Fruit fly (Drosophila melanogaster) whole organism, embryonic: ENCODE results near the gene mAcon2.
A peak's percentile ranks its signal among the peaks of the same experiment; 100 is the strongest.

Source experiments
- Atf6 ChIP-seq: fragments of 200-800 bp; sonication (Bioruptor generic); IDR thresholded peaks from 2 replicates; pipeline ENCODE4 v1.3.6; 2022; ENCODE audit warnings: missing biosample characterization, missing genetic modification characterization
- CG10543 ChIP-seq: fragments of 200-800 bp; sonication (Bioruptor generic); optimal IDR thresholded peaks from 3 replicates; lab custom pipeline; 2017; ENCODE audit warnings: missing biosample characterization, mild to moderate bottlenecking, missing genetic modification characterization, moderate library complexity
- CG12391 ChIP-seq: fragments of 200-800 bp; sonication (Bioruptor generic); optimal IDR thresholded peaks from 3 replicates; lab custom pipeline; 2018; ENCODE audit warnings: missing biosample characterization, mild to moderate bottlenecking, missing genetic modification characterization, moderate library complexity
- CG13296 ChIP-seq: fragments of 200-800 bp; sonication (Bioruptor generic); optimal IDR thresholded peaks from 3 replicates; lab custom pipeline; 2018; ENCODE audit warnings: missing biosample characterization, mild to moderate bottlenecking, missing genetic modification characterization
- CG13894 ChIP-seq: fragments of 200-800 bp; sonication (Bioruptor generic); optimal IDR thresholded peaks from 3 replicates; lab custom pipeline; 2018; ENCODE audit warnings: missing biosample characterization, mild to moderate bottlenecking, missing genetic modification characterization, moderate library complexity
- CG14441 ChIP-seq: fragments of 200-800 bp; sonication (Bioruptor generic); IDR thresholded peaks from 2 replicates; pipeline ENCODE4 v1.3.6; 2022; ENCODE audit warnings: missing biosample characterization, missing genetic modification characterization
- CG14667 ChIP-seq: fragments of 200-800 bp; sonication (Bioruptor generic); IDR thresholded peaks from 2 replicates; pipeline ENCODE4 v1.3.6; 2022; ENCODE audit warnings: missing biosample characterization, missing genetic modification characterization
- CG2120 ChIP-seq: fragments of 200-800 bp; sonication (Bioruptor generic); optimal IDR thresholded peaks from 3 replicates; lab custom pipeline; 2016; ENCODE audit warnings: missing biosample characterization, missing genetic modification characterization
- CG2199 ChIP-seq: fragments of 200-800 bp; sonication (Bioruptor generic); IDR thresholded peaks from 3 replicates; pipeline ENCODE4 v1.3.6; 2022; ENCODE audit warnings: missing biosample characterization, missing genetic modification characterization
- CG3281 ChIP-seq: fragments of 200-800 bp; sonication (Bioruptor generic); optimal IDR thresholded peaks from 3 replicates; lab custom pipeline; 2017; ENCODE audit warnings: missing biosample characterization, mild to moderate bottlenecking, missing genetic modification characterization
- CG34376 ChIP-seq: fragments of 200-800 bp; sonication (Bioruptor generic); optimal IDR thresholded peaks from 2 replicates; lab custom pipeline; 2018; ENCODE audit warnings: missing biosample characterization, mild to moderate bottlenecking, missing genetic modification characterization
- CG6272 ChIP-seq: fragments of 200-800 bp; sonication (Bioruptor generic); IDR thresholded peaks from 2 replicates; pipeline ENCODE4 v1.3.6; 2022; ENCODE audit warnings: missing biosample characterization, missing genetic modification characterization
- CG7372 ChIP-seq: fragments of 200-800 bp; sonication (Bioruptor generic); IDR thresholded peaks from 2 replicates; pipeline ENCODE4 v1.3.6; 2022; ENCODE audit warnings: missing biosample characterization, missing genetic modification characterization
- CG7928 ChIP-seq: fragments of 200-800 bp; sonication (Bioruptor generic); optimal IDR thresholded peaks from 2 replicates; lab custom pipeline; 2017; ENCODE audit warnings: missing biosample characterization, mild to moderate bottlenecking, missing genetic modification characterization
- CG8765 ChIP-seq: fragments of 200-800 bp; sonication (Bioruptor generic); IDR thresholded peaks from 2 replicates; pipeline ENCODE4 v1.3.6; 2022; ENCODE audit warnings: missing biosample characterization, missing genetic modification characterization
- CG8944 ChIP-seq: fragments of 200-800 bp; sonication (Bioruptor generic); optimal IDR thresholded peaks from 3 replicates; lab custom pipeline; 2016; ENCODE audit warnings: missing biosample characterization, missing genetic modification characterization
- CG9609 ChIP-seq: fragments of 200-800 bp; sonication (Bioruptor generic); optimal IDR thresholded peaks from 3 replicates; lab custom pipeline; 2016; ENCODE audit warnings: missing biosample characterization, missing genetic modification characterization
- CHES-1-like ChIP-seq: fragments of 200-800 bp; sonication (Bioruptor generic); optimal IDR thresholded peaks from 2 replicates; lab custom pipeline; 2016; ENCODE audit warnings: missing biosample characterization, missing genetic modification characterization
- Camta ChIP-seq: fragments of 200-800 bp; sonication (Bioruptor generic); optimal IDR thresholded peaks from 2 replicates; lab custom pipeline; 2016; ENCODE audit warnings: missing biosample characterization, missing genetic modification characterization
- Dfd ChIP-seq, 2 experiments: fragments of >200 bp; optimal IDR thresholded peaks; 2 replicates each; lab custom pipeline; 2017; ENCODE audit warnings: missing biosample characterization in 2 of 2, missing genetic modification characterization in 2 of 2
- Fer3 ChIP-seq: fragments of 200-800 bp; sonication (Bioruptor generic); optimal IDR thresholded peaks from 2 replicates; lab custom pipeline; 2018; ENCODE audit warnings: missing biosample characterization, mild to moderate bottlenecking, missing genetic modification characterization, moderate library complexity
- HmgZ ChIP-seq: fragments of 200-800 bp; sonication (Bioruptor generic); optimal IDR thresholded peaks from 2 replicates; lab custom pipeline; 2018; ENCODE audit warnings: missing biosample characterization, mild to moderate bottlenecking, missing genetic modification characterization
- Hr51 ChIP-seq, 2 experiments: fragments of 200-800 bp; sonication (Bioruptor generic); optimal IDR thresholded peaks; 2 replicates in 1 of 2; 3 replicates in 1 of 2; lab custom pipeline; 2016 to 2018; ENCODE audit warnings: missing biosample characterization in 2 of 2, missing genetic modification characterization in 2 of 2, mild to moderate bottlenecking in 1 of 2, moderate library complexity in 1 of 2
- Kr ChIP-seq: fragments of 200-800 bp; sonication (Bioruptor generic); optimal IDR thresholded peaks from 2 replicates; lab custom pipeline; 2017; ENCODE audit warnings: missing biosample characterization, mild to moderate bottlenecking, missing genetic modification characterization
- Nf-YC ChIP-seq: fragments of 200-800 bp; optimal IDR thresholded peaks from 3 replicates; lab custom pipeline; 2019; ENCODE audit warnings: missing biosample characterization, mild to moderate bottlenecking, missing genetic modification characterization, moderate library complexity
- Six4 ChIP-seq: fragments of 200-800 bp; sonication (Bioruptor generic); optimal IDR thresholded peaks from 2 replicates; lab custom pipeline; 2016; ENCODE audit warnings: missing biosample characterization, missing genetic modification characterization
- Xrp1 ChIP-seq: fragments of 200-800 bp; sonication (Bioruptor generic); IDR thresholded peaks from 2 replicates; pipeline ENCODE4 v1.3.6; 2022; ENCODE audit warnings: missing biosample characterization, missing genetic modification characterization
- ara ChIP-seq: fragments of 200-800 bp; sonication (Bioruptor generic); IDR thresholded peaks from 2 replicates; pipeline ENCODE4 v1.3.6; 2022; ENCODE audit warnings: missing biosample characterization, missing genetic modification characterization
- bigmax ChIP-seq: fragments of 200-800 bp; sonication (Bioruptor generic); optimal IDR thresholded peaks from 2 replicates; lab custom pipeline; 2018; ENCODE audit warnings: missing biosample characterization, mild to moderate bottlenecking, missing genetic modification characterization
- cato ChIP-seq: fragments of 200-800 bp; sonication (Bioruptor generic); optimal IDR thresholded peaks from 2 replicates; lab custom pipeline; 2016; ENCODE audit warnings: missing biosample characterization, missing genetic modification characterization, borderline replicate concordance
- crc ChIP-seq: fragments of 200-800 bp; sonication (Bioruptor generic); optimal IDR thresholded peaks from 2 replicates; lab custom pipeline; 2016; ENCODE audit warnings: missing biosample characterization, missing genetic modification characterization
- exex ChIP-seq: fragments of 200-800 bp; sonication (Bioruptor generic); optimal IDR thresholded peaks from 4 replicates; lab custom pipeline; 2018; ENCODE audit warnings: missing biosample characterization, mild to moderate bottlenecking, missing genetic modification characterization, moderate library complexity
- fd64A ChIP-seq: fragments of 200-800 bp; sonication (Bioruptor generic); optimal IDR thresholded peaks from 3 replicates; lab custom pipeline; 2018; ENCODE audit warnings: missing biosample characterization, mild to moderate bottlenecking, missing genetic modification characterization
- gcm2 ChIP-seq: fragments of 200-800 bp; sonication (Bioruptor generic); optimal IDR thresholded peaks from 2 replicates; lab custom pipeline; 2016; ENCODE audit warnings: missing biosample characterization, missing genetic modification characterization
- grn ChIP-seq: fragments of 200-800 bp; sonication (Bioruptor generic); optimal IDR thresholded peaks from 3 replicates; lab custom pipeline; 2017; ENCODE audit warnings: missing biosample characterization, missing genetic modification characterization
- ham ChIP-seq: fragments of 200-800 bp; sonication (Bioruptor generic); IDR thresholded peaks from 2 replicates; pipeline ENCODE4 v1.3.6; 2022; ENCODE audit warnings: missing biosample characterization, missing genetic modification characterization
- hb ChIP-seq: fragments of 200-800 bp; sonication (Bioruptor generic); IDR thresholded peaks from 3 replicates; pipeline ENCODE4 v1.3.6; 2022; ENCODE audit warnings: missing biosample characterization, missing genetic modification characterization; ENCODE audit not compliant: partially characterized antibody
- hbn ChIP-seq: fragments of 200-800 bp; sonication (Bioruptor generic); IDR thresholded peaks from 2 replicates; pipeline ENCODE4 v1.3.6; 2022; ENCODE audit warnings: missing biosample characterization, missing genetic modification characterization; ENCODE audit not compliant: partially characterized antibody
- inv ChIP-seq: fragments of 200-800 bp; sonication (Bioruptor generic); IDR thresholded peaks from 2 replicates; pipeline ENCODE4 v1.3.6; 2022; ENCODE audit warnings: missing biosample characterization, missing genetic modification characterization; ENCODE audit not compliant: partially characterized antibody
- kay ChIP-seq: fragments of 200-800 bp; sonication (Bioruptor generic); optimal IDR thresholded peaks from 2 replicates; lab custom pipeline; 2016; ENCODE audit warnings: missing biosample characterization, missing genetic modification characterization
- pros ChIP-seq: fragments of 200-800 bp; sonication (Bioruptor generic); optimal IDR thresholded peaks from 3 replicates; lab custom pipeline; 2019; ENCODE audit warnings: missing biosample characterization, mild to moderate bottlenecking, missing genetic modification characterization, moderate library complexity
- sqz ChIP-seq: fragments of 200-800 bp; sonication (Bioruptor generic); optimal IDR thresholded peaks from 3 replicates; lab custom pipeline; 2018; ENCODE audit warnings: missing biosample characterization, mild to moderate bottlenecking, missing genetic modification characterization
- stc ChIP-seq: fragments of 200-800 bp; sonication (Bioruptor generic); IDR thresholded peaks from 2 replicates; pipeline ENCODE4 v1.3.6; 2022; ENCODE audit warnings: missing biosample characterization, missing genetic modification characterization
- stwl ChIP-seq: fragments of 200-800 bp; sonication (Bioruptor generic); optimal IDR thresholded peaks from 3 replicates; lab custom pipeline; 2018; ENCODE audit warnings: missing biosample characterization, mild to moderate bottlenecking, missing genetic modification characterization, moderate library complexity
- sug ChIP-seq: fragments of 200-800 bp; optimal IDR thresholded peaks from 2 replicates; lab custom pipeline; 2019; ENCODE audit warnings: missing biosample characterization, mild to moderate bottlenecking, missing genetic modification characterization, moderate library complexity
- tup ChIP-seq: fragments of 200-800 bp; sonication (Bioruptor generic); optimal IDR thresholded peaks from 2 replicates; lab custom pipeline; 2016; ENCODE audit warnings: missing biosample characterization, mild to moderate bottlenecking, missing genetic modification characterization, moderate library complexity
- wor ChIP-seq: fragments of 200-800 bp; sonication (Bioruptor generic); IDR thresholded peaks from 2 replicates; pipeline ENCODE4 v1.3.6; 2022; ENCODE audit warnings: missing biosample characterization, missing genetic modification characterization

mAcon2 gene

DNA sequence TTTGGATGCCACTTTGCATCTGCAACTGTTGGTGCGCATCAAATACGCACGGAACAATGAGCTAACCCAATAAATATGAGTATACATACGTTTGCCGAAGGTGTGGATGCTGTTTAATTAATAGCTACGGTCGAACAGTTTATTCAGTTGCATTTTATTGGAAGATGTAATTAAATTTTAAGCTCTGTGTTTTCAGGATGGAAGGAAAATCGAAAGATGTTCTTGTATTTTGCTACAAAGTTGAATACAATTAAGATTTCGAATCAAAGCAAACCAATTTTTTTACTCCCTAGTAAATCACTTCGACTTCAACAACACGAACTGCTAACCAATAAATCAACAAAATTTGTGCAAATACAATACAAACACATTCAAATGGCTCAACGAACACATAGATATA is at the start of gene mAcon2:
mAcon2 (plus strand) TSS at position 301 of the 400 bp plus-strand sequence.
- TF ChIP-seq pros (GFP tag; lab: Kevin White, UChicago), result no peak
- TF ChIP-seq CG2199, result no peak

DNA sequence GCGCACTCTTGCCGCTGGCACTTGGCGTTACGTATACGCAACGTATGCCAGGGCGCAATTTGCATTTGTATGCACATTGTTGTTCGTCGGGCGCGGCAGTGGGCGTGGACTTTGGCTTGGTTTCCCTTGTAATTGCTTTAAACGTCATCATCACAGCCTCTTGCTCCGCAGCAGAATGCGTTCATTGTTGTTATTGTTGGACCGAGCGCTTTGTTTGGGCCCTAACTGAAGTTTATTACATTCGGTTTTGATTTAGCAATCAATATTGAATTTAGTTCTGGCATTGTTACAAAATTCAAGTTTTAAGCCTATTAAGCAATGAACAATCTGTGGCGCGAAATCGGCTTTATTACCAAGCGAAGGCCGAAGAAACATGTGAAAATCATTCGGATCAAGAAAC is 48.9 kb upstream of the mAcon2 start, which contains the start of gene CG43449:
CG43449 (plus strand) TSS at position 301 of the 400 bp plus-strand sequence.
- TF ChIP-seq CG3281 (GFP tag; lab: Kevin White, UChicago), result no peak
- no peak for TF ChIP-seq CG13296 (GFP tag; lab: Kevin White, UChicago)
- TF ChIP-seq tup (GFP tag; lab: Kevin White, UChicago), result no peak
- no peak for TF ChIP-seq CG7928
- TF ChIP-seq wor (GFP tag; lab: Robert Waterston, UW), result no peak
- 0 out of 2 replicates have a peak, but pooled peaks have one; percentile 31 for TF ChIP-seq CG7372 (GFP tag; lab: Robert Waterston, UW)

dm6 chr3R:11115606-11116005 is 21.4 kb upstream of the mAcon2 start, which contains the start of gene SdhCL:
Gene SdhCL (minus strand): TSS chr3R:11115706.
- TF ChIP-seq CG10543 (GFP tag; lab: Kevin White, UChicago) (no peak), cato (GFP tag; lab: Kevin White, UChicago) (no peak), hb (GFP tag; lab: Robert Waterston, UW) (no peak), Six4 (GFP tag; lab: Kevin White, UChicago) (no peak), CG14667 (GFP tag; lab: Robert Waterston, UW) (no peak), Xrp1 (GFP tag; lab: Robert Waterston, UW) (no peak), CG12391 (tag; lab: Kevin White, UChicago) (no peak), ham (GFP tag; lab: Robert Waterston, UW) (no peak), CG9609 (no peak), fd64A (GFP tag; lab: Kevin White, UChicago) (no peak), Dfd (GFP tag; optimal IDR thresholded peaks at IDR 0.05; lab: Kevin White, UChicago) (no peak), CG2120 (GFP tag; lab: Kevin White, UChicago) (no peak), stwl (no peak), CG13894 (tag; lab: Kevin White, UChicago) (no peak), Atf6 (GFP tag; lab: Robert Waterston, UW) (no peak), Kr (GFP tag; lab: Kevin White, UChicago) (no peak)

DNA sequence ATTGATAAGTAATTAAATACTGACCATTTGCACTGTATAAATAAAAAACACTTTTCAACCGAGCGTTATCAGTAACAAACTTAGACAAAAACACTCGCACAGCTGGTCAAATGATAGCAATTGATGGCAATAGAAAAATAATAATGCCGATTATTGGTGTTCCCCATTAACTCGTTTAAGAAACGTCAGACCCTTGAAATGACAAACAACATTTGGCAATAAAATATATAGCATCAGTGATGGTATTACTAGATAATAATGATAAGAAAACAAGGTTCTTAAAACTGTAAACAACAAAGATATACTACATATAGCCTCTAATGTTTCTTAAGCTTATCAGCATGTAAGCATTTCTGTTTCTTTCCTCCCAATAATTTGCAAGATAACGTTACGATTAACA is 10.6 kb upstream of the mAcon2 start:
- TF ChIP-seq HmgZ (tag; lab: Kevin White, UChicago) (peak; percentile 7), inv (GFP tag; lab: Robert Waterston, UW) (no peak), CHES-1-like (no peak), sug (tag; lab: Kevin White, UChicago) (peak; percentile 57), bigmax (GFP tag; lab: Kevin White, UChicago) (no peak), CG8765 (GFP tag; lab: Robert Waterston, UW) (no peak), Hr51 (GFP tag; optimal IDR thresholded peaks at IDR 0.05; lab: Kevin White, UChicago) (no peak), kay (GFP tag; lab: Kevin White, UChicago) (no peak), CG34376 (peak; percentile 70), hbn (GFP tag; lab: Robert Waterston, UW) (no peak), Camta (GFP tag; lab: Kevin White, UChicago) (no peak), sqz (no peak), CG8944 (GFP tag; lab: Kevin White, UChicago) (no peak), crc (no peak), exex (tag; lab: Kevin White, UChicago) (peak; percentile 95), CG6272 (GFP tag; lab: Robert Waterston, UW) (no peak), grn (GFP tag; lab: Kevin White, UChicago) (peak; percentile 20), stc (GFP tag; lab: Robert Waterston, UW) (no peak), Nf-YC (tag; lab: Kevin White, UChicago) (no peak), CG14441 (no peak), ara (no peak), CG13296 (GFP tag; lab: Kevin White, UChicago) (no peak), gcm2 (GFP tag; lab: Kevin White, UChicago) (no peak), Fer3 (tag; lab: Kevin White, UChicago) (no peak)
